Fruit fly (Drosophila melanogaster) whole organism, adult: Measurements from ENCODE around the gene CecC.

Experiments used
- CG11617 ChIP-seq: fragments of 200-800 bp; sonication (Bioruptor generic); optimal IDR thresholded peaks from 2 replicates; lab custom pipeline; 2017; ENCODE audit warnings: mild to moderate bottlenecking, missing biosample characterization, missing genetic modification reagents, missing genetic modification characterization
- CG12768 ChIP-seq: fragments of 200-800 bp; sonication (Bioruptor generic); optimal IDR thresholded peaks from 2 replicates; lab custom pipeline; 2017; ENCODE audit warnings: missing biosample characterization, missing genetic modification characterization, mild to moderate bottlenecking, moderate library complexity, missing genetic modification reagents
- CG14711 ChIP-seq: fragments of 200-800 bp; sonication (Bioruptor generic); optimal IDR thresholded peaks from 2 replicates; lab custom pipeline; 2018; ENCODE audit warnings: missing biosample characterization, mild to moderate bottlenecking, missing genetic modification characterization, moderate library complexity
- CG1620 ChIP-seq: fragments of 200-800 bp; sonication (Bioruptor generic); optimal IDR thresholded peaks from 2 replicates; lab custom pipeline; 2016; ENCODE audit warnings: missing biosample characterization, missing genetic modification characterization
- CG33017 ChIP-seq: fragments of 200-800 bp; sonication (Bioruptor generic); optimal IDR thresholded peaks from 2 replicates; lab custom pipeline; 2018; ENCODE audit warnings: missing biosample characterization, mild to moderate bottlenecking, missing genetic modification characterization, moderate library complexity
- CG5204 ChIP-seq: fragments of 200-800 bp; sonication (Bioruptor generic); optimal IDR thresholded peaks from 2 replicates; lab custom pipeline; 2016; ENCODE audit warnings: missing biosample characterization, missing genetic modification characterization
- CG7045 ChIP-seq: fragments of 200-800 bp; sonication (Bioruptor generic); optimal IDR thresholded peaks from 2 replicates; lab custom pipeline; 2017; ENCODE audit warnings: missing biosample characterization, mild to moderate bottlenecking, missing genetic modification characterization
- CG7101 ChIP-seq: fragments of 200-800 bp; sonication (Bioruptor generic); optimal IDR thresholded peaks from 2 replicates; lab custom pipeline; 2018; ENCODE audit warnings: missing biosample characterization, mild to moderate bottlenecking, missing genetic modification characterization, moderate library complexity
- Clk ChIP-seq: fragments of 200-800 bp; sonication (Bioruptor generic); optimal IDR thresholded peaks from 2 replicates; lab custom pipeline; 2017; ENCODE audit warnings: missing biosample characterization, missing genetic modification characterization
- Crg-1 ChIP-seq: fragments of 200-800 bp; sonication (Bioruptor generic); optimal IDR thresholded peaks from 2 replicates; lab custom pipeline; 2016; ENCODE audit warnings: missing biosample characterization, missing genetic modification characterization
- Mnt ChIP-seq: fragments of 200-800 bp; sonication (Bioruptor generic); optimal IDR thresholded peaks from 2 replicates; lab custom pipeline; 2016; ENCODE audit warnings: missing biosample characterization, mild to moderate bottlenecking, missing genetic modification characterization
- bab1 ChIP-seq: fragments of 200-800 bp; sonication (Bioruptor generic); optimal IDR thresholded peaks from 3 replicates; lab custom pipeline; 2019; ENCODE audit warnings: missing biosample characterization, mild to moderate bottlenecking, missing genetic modification characterization, moderate library complexity
- cic ChIP-seq: fragments of 200-800 bp; sonication (Bioruptor generic); optimal IDR thresholded peaks from 2 replicates; lab custom pipeline; 2017; ENCODE audit warnings: missing biosample characterization, mild to moderate bottlenecking, missing genetic modification characterization, moderate library complexity
- cnc ChIP-seq, 2 experiments: fragments of >200 bp; optimal IDR thresholded peaks; 2 replicates each; lab custom pipeline; 2017
- kay ChIP-seq: fragments of 200-800 bp; sonication (Bioruptor generic); peaks from one replicate; lab custom pipeline; 2016; ENCODE audit warnings: missing biosample characterization, missing genetic modification characterization, borderline replicate concordance
- ovo ChIP-seq: fragments of 200-800 bp; sonication (Bioruptor generic); optimal IDR thresholded peaks from 2 replicates; lab custom pipeline; 2016; ENCODE audit warnings: missing biosample characterization, missing genetic modification characterization
- pad ChIP-seq: fragments of 200-800 bp; sonication (Bioruptor generic); optimal IDR thresholded peaks from 3 replicates; lab custom pipeline; 2017; ENCODE audit warnings: missing biosample characterization, missing genetic modification characterization, mild to moderate bottlenecking, moderate library complexity, missing genetic modification reagents
- tj ChIP-seq: fragments of 200-800 bp; sonication (Bioruptor generic); optimal IDR thresholded peaks from 3 replicates; lab custom pipeline; 2017; ENCODE audit warnings: missing biosample characterization, mild to moderate bottlenecking, missing genetic modification characterization, moderate library complexity
- toe ChIP-seq: fragments of 200-800 bp; sonication (Bioruptor generic); optimal IDR thresholded peaks from 2 replicates; lab custom pipeline; 2016; ENCODE audit warnings: missing biosample characterization, missing genetic modification characterization

The CecC gene

dm6 chr3R:30252317-30252716 is 36.0 kb downstream of the CecC start:
- TF ChIP-seq cic (no peak), CG12768 (GFP tag; lab: Kevin White, UChicago) (no peak)

dm6 chr3R:30252882-30253281 is 36.6 kb downstream of the CecC start, which contains the start of gene CG18404:
TSS of gene CG18404 (plus strand) at chr3R:30253182.
- TF ChIP-seq cnc (optimal IDR thresholded peaks at IDR 0.05; lab: Kevin White, UChicago) (no peak), CG7101 (no peak), CG14711 (tag; lab: Kevin White, UChicago) (no peak), CG7045 (GFP tag; lab: Kevin White, UChicago) (no peak), tj (GFP tag; lab: Kevin White, UChicago) (no peak)

dm6 chr3R:30255255-30256121 is 39.2 kb downstream of the CecC start:
- TF ChIP-seq toe, result no peak
- TF ChIP-seq Mnt (GFP tag; lab: Kevin White, UChicago), result no peak
- no peak for TF ChIP-seq pad (GFP tag; lab: Kevin White, UChicago)
- TF ChIP-seq CG33017 (tag; lab: Kevin White, UChicago), result no peak
- TF ChIP-seq ovo (GFP tag; lab: Kevin White, UChicago), result no peak
- no peak for TF ChIP-seq CG5204 (GFP tag; lab: Kevin White, UChicago)
- TF ChIP-seq CG12768 (GFP tag; lab: Kevin White, UChicago), result no peak
- no peak for TF ChIP-seq CG1620 (GFP tag; lab: Kevin White, UChicago)
- no peak for TF ChIP-seq CG14711 (tag; lab: Kevin White, UChicago)
- no peak for TF ChIP-seq CG11617

- TF ChIP-seq CG7101 (no peak), Crg-1 (GFP tag; lab: Kevin White, UChicago) (no peak), cic (no peak), kay (no peak)
Observed at dm6 chr3R:30256233-30256632, 39.9 kb downstream of the CecC start.

DNA sequence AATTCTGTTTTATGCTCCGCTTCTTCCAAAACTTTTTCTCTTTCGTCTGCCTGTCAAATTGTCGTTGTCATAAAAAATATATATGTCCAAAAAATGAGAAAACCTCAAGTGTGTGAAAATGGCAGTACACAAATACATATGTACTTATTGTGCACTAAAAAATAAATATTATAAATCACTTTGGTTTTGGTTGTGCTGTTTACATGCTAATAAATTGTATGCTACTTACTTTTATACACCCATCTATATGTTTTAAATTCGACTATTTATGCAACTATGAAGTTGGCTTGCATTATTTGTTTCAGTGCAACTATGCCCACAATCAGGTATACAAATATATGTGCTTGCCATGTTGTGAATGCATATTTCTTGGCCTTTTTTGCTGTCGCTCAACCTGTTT is 41.3 kb downstream of the CecC start:
- no peak for TF ChIP-seq toe
- no peak for TF ChIP-seq pad (GFP tag; lab: Kevin White, UChicago)
- no peak for TF ChIP-seq tj (GFP tag; lab: Kevin White, UChicago)
- no peak for TF ChIP-seq CG1620 (GFP tag; lab: Kevin White, UChicago)
- no peak for TF ChIP-seq Mnt (GFP tag; lab: Kevin White, UChicago)
- no peak for TF ChIP-seq Crg-1 (GFP tag; lab: Kevin White, UChicago)
- TF ChIP-seq bab1 (GFP tag; lab: Kevin White, UChicago), result no peak
- no peak for TF ChIP-seq CG11617
- no peak for TF ChIP-seq CG5204 (GFP tag; lab: Kevin White, UChicago)

dm6 chr3R:30258298-30258990 is 42.2 kb downstream of the CecC start:
- TF ChIP-seq Mnt (GFP tag; lab: Kevin White, UChicago), result no peak
- TF ChIP-seq CG33017 (tag; lab: Kevin White, UChicago), result no peak
- TF ChIP-seq ovo (GFP tag; lab: Kevin White, UChicago), result no peak
- no peak for TF ChIP-seq CG11617
- TF ChIP-seq CG7101, result no peak
- TF ChIP-seq toe, result no peak

dm6 chr3R:30258991-30259351 is 42.7 kb downstream of the CecC start:
- TF ChIP-seq CG7045 (GFP tag; lab: Kevin White, UChicago) (no peak), Mnt (GFP tag; lab: Kevin White, UChicago) (no peak), CG7101 (no peak), bab1 (GFP tag; lab: Kevin White, UChicago) (no peak), tj (GFP tag; lab: Kevin White, UChicago) (no peak), cnc (optimal IDR thresholded peaks at IDR 0.05; lab: Kevin White, UChicago) (no peak), kay (no peak), CG33017 (tag; lab: Kevin White, UChicago) (no peak), CG1620 (GFP tag; lab: Kevin White, UChicago) (no peak), pad (GFP tag; lab: Kevin White, UChicago) (no peak), Crg-1 (GFP tag; lab: Kevin White, UChicago) (no peak), Clk (GFP tag; lab: Kevin White, UChicago) (no peak), cic (no peak), ovo (GFP tag; lab: Kevin White, UChicago) (no peak), CG12768 (GFP tag; lab: Kevin White, UChicago) (no peak), CG11617 (no peak), CG14711 (tag; lab: Kevin White, UChicago) (no peak)
